Fruit fly (Drosophila melanogaster): ENCODE data around the gene Rpn1.

dm6 chr3L:19867238-19867637 lies 47.6 kb upstream of the Rpn1 start:
- no peak for TF ChIP-seq CG12768 (GFP tag; optimal IDR thresholded peaks at IDR 0.05)
- TF ChIP-seq ovo (GFP tag; optimal IDR thresholded peaks at IDR 0.05), result no peak
- no peak for TF ChIP-seq Crg-1 (GFP tag; optimal IDR thresholded peaks at IDR 0.05)
- TF ChIP-seq kay (GFP tag; ENCODE audit: borderline replicate concordance), result peak; percentile 33
- no peak for TF ChIP-seq CG7045 (GFP tag; optimal IDR thresholded peaks at IDR 0.05)
- no peak for TF ChIP-seq CG5204 (GFP tag; optimal IDR thresholded peaks at IDR 0.05)
- TF ChIP-seq Clk (GFP tag; optimal IDR thresholded peaks at IDR 0.05), result no peak
- TF ChIP-seq Mnt (GFP tag; optimal IDR thresholded peaks at IDR 0.05), result no peak
- TF ChIP-seq CG14711 (tag; optimal IDR thresholded peaks at IDR 0.05), result no peak
- no peak for TF ChIP-seq Hr96 (GFP tag; optimal IDR thresholded peaks at IDR 0.05)
- no peak for TF ChIP-seq pad (GFP tag; optimal IDR thresholded peaks at IDR 0.05)
